Worm (Caenorhabditis elegans) whole organism, L4 larva: Measurements from ENCODE around the gene elo-4.

Experiments used
- R02D3.7 ChIP-seq: fragments of 150-350 bp; sonication (generic microtip); optimal IDR thresholded peaks from 3 replicates; lab custom pipeline; 2014; ENCODE audit warnings: missing biosample characterization, missing genetic modification characterization
- T20F7.1 ChIP-seq: fragments of 200-800 bp; sonication (Bioruptor generic); optimal IDR thresholded peaks from 2 replicates; lab custom pipeline; 2018; ENCODE audit warnings: mild to moderate bottlenecking, missing genetic modification characterization, missing compliant biosample characterization
- ama-1 ChIP-seq: fragments of 150-350 bp; optimal IDR thresholded peaks from 2 replicates; lab custom pipeline; 2014; ENCODE audit warnings: inconsistent platforms, mixed read lengths
- egl-27 ChIP-seq: sonication (generic microtip); optimal IDR thresholded peaks from 3 replicates; lab custom pipeline; 2017; ENCODE audit warnings: missing biosample characterization, missing genetic modification reagents, missing genetic modification characterization
- hmg-1.1 ChIP-seq: fragments of 200-800 bp; sonication (Bioruptor generic); IDR thresholded peaks from 2 replicates; pipeline ENCODE4 v1.3.6; 2022; ENCODE audit warnings: missing genetic modification reagents, missing genetic modification characterization, missing compliant biosample characterization
- jun-1 ChIP-seq: fragments of 150-350 bp; optimal IDR thresholded peaks from 2 replicates; lab custom pipeline; 2014; ENCODE audit warnings: missing biosample characterization, missing genetic modification reagents, missing genetic modification characterization
- lim-7 ChIP-seq: fragments of 200-800 bp; sonication (Bioruptor generic); IDR thresholded peaks from 2 replicates; pipeline ENCODE4 v1.3.6; 2022; ENCODE audit warnings: missing genetic modification characterization, missing compliant biosample characterization
- mep-1 ChIP-seq: fragments of 150-350 bp; sonication (generic microtip); optimal IDR thresholded peaks from 3 replicates; lab custom pipeline; 2014; ENCODE audit warnings: missing biosample characterization, missing genetic modification characterization
- nhr-102 ChIP-seq: sonication (generic microtip); optimal IDR thresholded peaks from 2 replicates; lab custom pipeline; 2016; ENCODE audit warnings: mild to moderate bottlenecking, missing genetic modification characterization, moderate library complexity, missing compliant biosample characterization
- snpc-4 ChIP-seq: fragments of 150-350 bp; optimal IDR thresholded peaks from 2 replicates; lab custom pipeline; 2014; ENCODE audit warnings: missing biosample characterization, missing genetic modification characterization
- spr-3 ChIP-seq: fragments of 200-800 bp; sonication (Bioruptor generic); optimal IDR thresholded peaks from 2 replicates; lab custom pipeline; 2018; ENCODE audit warnings: mild to moderate bottlenecking, missing genetic modification characterization, missing compliant biosample characterization
- unc-130 ChIP-seq: sonication (generic microtip); optimal IDR thresholded peaks from 2 replicates; lab custom pipeline; 2016; ENCODE audit warnings: missing genetic modification reagents, missing genetic modification characterization, missing compliant biosample characterization
- unc-62 ChIP-seq, 3 experiments: fragments of 150-350 bp in 1 of 3; sonication (generic microtip); optimal IDR thresholded peaks in 2 of 3; peaks in 1 of 3; 1 replicate in 1 of 3; 2 replicates in 2 of 3; lab custom pipeline; 2014 to 2017; ENCODE audit warnings: missing biosample characterization in 3 of 3, missing genetic modification characterization in 3 of 3, missing genetic modification reagents in 3 of 3, missing genotype in 1 of 3
- zfp-2 ChIP-seq: sonication (generic microtip); optimal IDR thresholded peaks from 2 replicates; lab custom pipeline; 2016; ENCODE audit warnings: mild to moderate bottlenecking, missing genetic modification characterization, missing compliant biosample characterization

DNA sequence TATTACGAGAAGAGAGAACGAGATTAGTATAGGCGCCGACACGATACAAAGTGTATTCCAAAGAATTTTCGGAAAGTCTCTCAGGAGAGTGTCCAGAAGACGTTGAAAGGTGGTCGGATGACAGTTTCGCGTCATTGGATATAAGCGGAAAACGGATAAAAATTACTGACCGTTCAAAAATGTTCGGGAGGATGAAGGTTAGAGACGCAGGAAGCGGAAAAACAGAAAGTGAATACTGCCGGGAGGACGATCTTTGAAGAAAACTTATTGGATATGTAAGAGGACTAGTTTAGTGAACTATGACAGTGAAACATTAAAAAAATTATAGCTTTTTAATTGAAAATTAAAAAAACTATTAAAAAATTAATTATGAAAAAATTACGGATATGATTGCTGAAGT, 1.0 kb upstream of the elo-4 start:
- no peak for TF ChIP-seq zfp-2
- TF ChIP-seq nhr-102 (tag; lab: Kevin White, UChicago) = no peak
- TF ChIP-seq mep-1 (tag; lab: Kevin White, UChicago) = no peak
- TF ChIP-seq egl-27 = no peak
- TF ChIP-seq ama-1 = no peak
- no peak for TF ChIP-seq jun-1 (tag; lab: Kevin White, UChicago)
- no peak for TF ChIP-seq hmg-1.1 (GFP tag; lab: Robert Waterston, UW)
- TF ChIP-seq T20F7.1 (GFP tag; lab: Kevin White, UChicago) = no peak
- no peak for TF ChIP-seq unc-130
- no peak for TF ChIP-seq spr-3 (GFP tag; lab: Kevin White, UChicago)
- no peak for TF ChIP-seq R02D3.7 (tag; lab: Kevin White, UChicago)
- TF ChIP-seq unc-62 (GFP tag; optimal IDR thresholded peaks at IDR 0.05 in 1 of 2; lab: Kevin White, UChicago) = no peak
- TF ChIP-seq unc-62 (tag; optimal IDR thresholded peaks at IDR 0.05; lab: Kevin White, UChicago) = no peak
- TF ChIP-seq lim-7 (GFP tag; lab: Robert Waterston, UW) = no peak
- TF ChIP-seq snpc-4 = no peak
